Fruit fly (Drosophila melanogaster) whole organism, embryonic: ENCODE measurements around the gene aqz.
A peak's percentile ranks its signal among the peaks of the same experiment; 100 is the strongest.

Source experiments
- Antp ChIP-seq: fragments of 200-800 bp; sonication (Bioruptor generic); optimal IDR thresholded peaks from 3 replicates; lab custom pipeline; 2016; ENCODE audit warnings: missing biosample characterization, missing genetic modification characterization
- Atf3 ChIP-seq: fragments of 200-800 bp; sonication (Bioruptor generic); optimal IDR thresholded peaks from 3 replicates; lab custom pipeline; 2016; ENCODE audit warnings: missing biosample characterization, missing genetic modification characterization
- Bgb ChIP-seq: fragments of 200-800 bp; sonication (Bioruptor generic); IDR thresholded peaks from 2 replicates; pipeline ENCODE4 v1.3.6; 2022; ENCODE audit warnings: missing biosample characterization, missing genetic modification characterization; ENCODE audit not compliant: partially characterized antibody
- CG12391 ChIP-seq: fragments of 200-800 bp; sonication (Bioruptor generic); optimal IDR thresholded peaks from 3 replicates; lab custom pipeline; 2018; ENCODE audit warnings: missing biosample characterization, mild to moderate bottlenecking, missing genetic modification characterization, moderate library complexity
- CG16815 ChIP-seq: fragments of 200-800 bp; sonication (Bioruptor generic); optimal IDR thresholded peaks from 3 replicates; lab custom pipeline; 2017; ENCODE audit warnings: missing biosample characterization, mild to moderate bottlenecking, missing genetic modification characterization
- CG16863 ChIP-seq: fragments of 200-800 bp; sonication (Bioruptor generic); optimal IDR thresholded peaks from 3 replicates; lab custom pipeline; 2016; ENCODE audit warnings: missing biosample characterization, missing genetic modification characterization
- CG17328 ChIP-seq: fragments of 200-800 bp; sonication (Bioruptor generic); IDR thresholded peaks from 2 replicates; pipeline ENCODE4 v1.3.6; 2022; ENCODE audit warnings: missing biosample characterization, missing genetic modification characterization
- CG17612 ChIP-seq: fragments of 200-800 bp; sonication (Bioruptor generic); IDR thresholded peaks from 2 replicates; pipeline ENCODE4 v1.3.6; 2022; ENCODE audit warnings: missing biosample characterization, missing genetic modification characterization
- CG18599 ChIP-seq: fragments of 200-800 bp; sonication (Bioruptor generic); optimal IDR thresholded peaks from 3 replicates; lab custom pipeline; 2017; ENCODE audit warnings: missing biosample characterization, missing genetic modification characterization, mild to moderate bottlenecking, moderate library complexity, missing genetic modification reagents
- CG18619 ChIP-seq: fragments of 200-800 bp; sonication (Bioruptor generic); optimal IDR thresholded peaks from 3 replicates; lab custom pipeline; 2017; ENCODE audit warnings: missing biosample characterization, mild to moderate bottlenecking, missing genetic modification characterization
- CG30020 ChIP-seq: fragments of 200-800 bp; optimal IDR thresholded peaks from 2 replicates; lab custom pipeline; 2019; ENCODE audit warnings: missing biosample characterization, mild to moderate bottlenecking, missing genetic modification characterization, moderate library complexity
- CG4617 ChIP-seq: fragments of 200-800 bp; sonication (Bioruptor generic); optimal IDR thresholded peaks from 3 replicates; lab custom pipeline; 2016; ENCODE audit warnings: missing biosample characterization, missing genetic modification characterization, borderline replicate concordance
- CG6272 ChIP-seq: fragments of 200-800 bp; sonication (Bioruptor generic); IDR thresholded peaks from 2 replicates; pipeline ENCODE4 v1.3.6; 2022; ENCODE audit warnings: missing biosample characterization, missing genetic modification characterization
- CG6654 ChIP-seq: fragments of 200-800 bp; sonication (Bioruptor generic); optimal IDR thresholded peaks from 2 replicates; lab custom pipeline; 2017; ENCODE audit warnings: missing biosample characterization, mild to moderate bottlenecking, missing genetic modification characterization
- CG6689 ChIP-seq: fragments of 200-800 bp; sonication (Bioruptor generic); IDR thresholded peaks from 2 replicates; pipeline ENCODE4 v1.3.6; 2022; ENCODE audit warnings: missing biosample characterization, missing genetic modification characterization
- Dfd ChIP-seq, 2 experiments: fragments of >200 bp; optimal IDR thresholded peaks; 2 replicates each; lab custom pipeline; 2017; ENCODE audit warnings: missing biosample characterization in 2 of 2, missing genetic modification characterization in 2 of 2
- Dll ChIP-seq: fragments of 200-800 bp; sonication (Bioruptor generic); IDR thresholded peaks from 4 replicates; pipeline ENCODE4 v1.3.6; 2022; ENCODE audit warnings: missing biosample characterization, missing genetic modification characterization; ENCODE audit not compliant: partially characterized antibody
- Drgx ChIP-seq: fragments of 200-800 bp; sonication (Bioruptor generic); IDR thresholded peaks from 2 replicates; pipeline ENCODE4 v1.3.6; 2022; ENCODE audit warnings: missing biosample characterization, missing genetic modification characterization
- Ets97D ChIP-seq: fragments of 200-800 bp; sonication (Bioruptor generic); optimal IDR thresholded peaks from 3 replicates; lab custom pipeline; 2016; ENCODE audit warnings: missing biosample characterization, missing genetic modification characterization
- HHEX ChIP-seq: fragments of 200-800 bp; sonication (Bioruptor generic); optimal IDR thresholded peaks from 3 replicates; lab custom pipeline; 2017; ENCODE audit warnings: missing biosample characterization, mild to moderate bottlenecking, missing genetic modification characterization, missing genetic modification reagents
- HLHmδ ChIP-seq: fragments of 200-800 bp; sonication (Bioruptor generic); optimal IDR thresholded peaks from 2 replicates; lab custom pipeline; 2018; ENCODE audit warnings: missing biosample characterization, mild to moderate bottlenecking, missing genetic modification characterization, moderate library complexity
- Jarid2 ChIP-seq: fragments of 200-800 bp; sonication (Bioruptor generic); optimal IDR thresholded peaks from 3 replicates; lab custom pipeline; 2017; ENCODE audit warnings: mild to moderate bottlenecking, missing biosample characterization, missing genetic modification reagents, missing genetic modification characterization
- Sin3A ChIP-seq: fragments of >200 bp; optimal IDR thresholded peaks from 2 replicates; lab custom pipeline; 2018
- amos ChIP-seq: fragments of 200-800 bp; sonication (Bioruptor generic); IDR thresholded peaks from 2 replicates; pipeline ENCODE4 v1.3.6; 2022; ENCODE audit warnings: missing biosample characterization, missing genetic modification characterization; ENCODE audit not compliant: partially characterized antibody
- bigmax ChIP-seq: fragments of 200-800 bp; sonication (Bioruptor generic); optimal IDR thresholded peaks from 2 replicates; lab custom pipeline; 2018; ENCODE audit warnings: missing biosample characterization, mild to moderate bottlenecking, missing genetic modification characterization
- bsh ChIP-seq, 2 experiments: fragments of 200-800 bp; sonication (Bioruptor generic); optimal IDR thresholded peaks; 2 replicates each; lab custom pipeline; 2017 to 2018; ENCODE audit warnings: mild to moderate bottlenecking in 2 of 2, missing biosample characterization in 2 of 2, missing genetic modification characterization in 2 of 2, moderate library complexity in 1 of 2
- chn ChIP-seq: fragments of 200-800 bp; sonication (Bioruptor generic); optimal IDR thresholded peaks from 2 replicates; lab custom pipeline; 2016; ENCODE audit warnings: missing biosample characterization, missing genetic modification characterization
- grau ChIP-seq: fragments of 200-800 bp; optimal IDR thresholded peaks from 3 replicates; lab custom pipeline; 2019; ENCODE audit warnings: missing biosample characterization, mild to moderate bottlenecking, missing genetic modification characterization, moderate library complexity
- gt ChIP-seq: fragments of 200-800 bp; sonication (Bioruptor generic); IDR thresholded peaks from 2 replicates; pipeline ENCODE4 v1.3.6; 2022; ENCODE audit warnings: missing biosample characterization, missing genetic modification characterization
- inv ChIP-seq: fragments of 200-800 bp; sonication (Bioruptor generic); IDR thresholded peaks from 2 replicates; pipeline ENCODE4 v1.3.6; 2022; ENCODE audit warnings: missing biosample characterization, missing genetic modification characterization; ENCODE audit not compliant: partially characterized antibody
- luna ChIP-seq: fragments of 200-800 bp; sonication (Bioruptor generic); optimal IDR thresholded peaks from 2 replicates; lab custom pipeline; 2016; ENCODE audit warnings: missing biosample characterization, missing genetic modification characterization
- sens ChIP-seq: fragments of 200-800 bp; sonication (Bioruptor generic); peaks from one replicate; lab custom pipeline; 2016; ENCODE audit warnings: missing biosample characterization, missing genetic modification characterization
- sens-2 ChIP-seq: fragments of 200-800 bp; sonication (Bioruptor generic); IDR thresholded peaks from 2 replicates; pipeline ENCODE4 v1.3.6; 2022; ENCODE audit warnings: missing biosample characterization, missing genetic modification characterization
- sisA ChIP-seq: fragments of 200-800 bp; sonication (Bioruptor generic); IDR thresholded peaks from 2 replicates; pipeline ENCODE4 v1.3.6; 2022; ENCODE audit warnings: missing biosample characterization, missing genetic modification characterization
- sob ChIP-seq: fragments of 200-800 bp; sonication (Bioruptor generic); IDR thresholded peaks from 2 replicates; pipeline ENCODE4 v1.3.6; 2022; ENCODE audit warnings: missing biosample characterization, missing genetic modification characterization
- sqz ChIP-seq: fragments of 200-800 bp; sonication (Bioruptor generic); optimal IDR thresholded peaks from 3 replicates; lab custom pipeline; 2018; ENCODE audit warnings: missing biosample characterization, mild to moderate bottlenecking, missing genetic modification characterization
- stwl ChIP-seq: fragments of 200-800 bp; sonication (Bioruptor generic); optimal IDR thresholded peaks from 3 replicates; lab custom pipeline; 2018; ENCODE audit warnings: missing biosample characterization, mild to moderate bottlenecking, missing genetic modification characterization, moderate library complexity
- sug ChIP-seq: fragments of 200-800 bp; optimal IDR thresholded peaks from 2 replicates; lab custom pipeline; 2019; ENCODE audit warnings: missing biosample characterization, mild to moderate bottlenecking, missing genetic modification characterization, moderate library complexity
- trh ChIP-seq: fragments of 200-800 bp; sonication (Bioruptor generic); optimal IDR thresholded peaks from 2 replicates; lab custom pipeline; 2016; ENCODE audit warnings: missing biosample characterization, missing genetic modification characterization
- unc-4 ChIP-seq: fragments of 200-800 bp; sonication (Bioruptor generic); IDR thresholded peaks from 2 replicates; pipeline ENCODE4 v1.3.6; 2022; ENCODE audit warnings: missing biosample characterization, missing genetic modification characterization; ENCODE audit not compliant: partially characterized antibody
- wdn ChIP-seq: fragments of 200-800 bp; sonication (Bioruptor generic); IDR thresholded peaks from 2 replicates; pipeline ENCODE4 v1.3.6; 2022; ENCODE audit warnings: missing biosample characterization, missing genetic modification characterization
- zf30C ChIP-seq: fragments of 200-800 bp; sonication (Bioruptor generic); optimal IDR thresholded peaks from 3 replicates; lab custom pipeline; 2018; ENCODE audit warnings: missing biosample characterization, mild to moderate bottlenecking, missing genetic modification characterization
- zfh2 ChIP-seq: fragments of 200-800 bp; sonication (Bioruptor generic); optimal IDR thresholded peaks from 2 replicates; lab custom pipeline; 2016; ENCODE audit warnings: missing biosample characterization, missing genetic modification characterization

aqz gene

DNA sequence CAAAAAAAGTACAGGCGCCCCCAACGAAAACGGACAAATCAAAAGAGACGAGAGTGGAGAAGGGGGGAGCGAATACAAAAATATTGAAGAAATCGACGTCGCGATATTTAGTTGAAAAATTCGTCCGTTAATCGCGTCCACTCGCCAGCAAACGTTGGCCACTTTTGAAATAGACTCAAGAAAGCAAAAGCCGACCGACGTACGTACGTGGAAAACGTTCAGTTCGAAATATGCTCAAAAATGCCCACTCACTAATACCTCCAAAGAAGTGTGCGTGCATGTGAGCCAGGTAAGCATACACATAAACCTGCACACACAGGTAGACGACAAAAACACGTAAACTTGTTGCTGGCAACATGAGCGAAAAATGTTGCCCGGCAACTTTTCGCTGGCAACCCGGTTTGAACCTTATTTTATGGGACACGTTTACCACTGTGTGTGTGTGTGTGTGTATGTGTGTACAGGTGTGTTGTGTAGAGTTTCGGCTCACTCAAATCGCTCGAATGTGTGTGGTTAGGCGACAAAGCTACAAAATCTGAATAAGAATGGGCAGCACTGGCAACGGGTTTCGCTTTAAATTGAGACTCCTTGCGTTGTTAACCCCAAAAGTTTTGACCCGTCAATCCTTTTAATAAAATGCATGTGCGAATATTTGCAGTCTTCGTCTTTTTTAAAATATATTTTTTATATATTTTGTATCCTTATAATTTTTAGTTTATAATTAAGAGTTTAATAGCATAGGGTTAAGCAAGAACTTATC lies 37.2 kb upstream of the aqz start (continued):
- peak; percentile 51 for TF ChIP-seq Bgb (GFP tag; lab: Robert Waterston, UW)
- TF ChIP-seq sob (GFP tag; lab: Robert Waterston, UW) = peak; percentile 38; the same call in 1 of the 2 replicates
- no peak for TF ChIP-seq wdn (GFP tag; lab: Robert Waterston, UW)
- TF ChIP-seq amos (GFP tag; lab: Robert Waterston, UW) = no peak
- no peak for TF ChIP-seq gt
- no peak for TF ChIP-seq HHEX (GFP tag; lab: Kevin White, UChicago)
- peak; percentile 50 for TF ChIP-seq Drgx
- TF ChIP-seq Ets97D = no peak
- TF ChIP-seq sens-2 (GFP tag; lab: Robert Waterston, UW) = no peak
- no peak for TF ChIP-seq CG16815 (GFP tag; lab: Kevin White, UChicago)
- no peak for TF ChIP-seq CG18619 (GFP tag; lab: Kevin White, UChicago)
- no peak for TF ChIP-seq luna (GFP tag; lab: Kevin White, UChicago)
- TF ChIP-seq CG17612 = no peak
- TF ChIP-seq stwl (tag; lab: Kevin White, UChicago) = peak; percentile 38
- no peak for TF ChIP-seq Atf3 (GFP tag; lab: Kevin White, UChicago)
- TF ChIP-seq sug = no peak
- peak; percentile 64 for TF ChIP-seq Jarid2
- TF ChIP-seq Dfd (GFP tag; optimal IDR thresholded peaks at IDR 0.05; lab: Kevin White, UChicago) = no peak
- no peak for TF ChIP-seq Antp (GFP tag; lab: Kevin White, UChicago)
- no peak for TF ChIP-seq CG17328 (GFP tag; lab: Robert Waterston, UW)
- no peak for TF ChIP-seq CG30020
- TF ChIP-seq CG6272 (GFP tag; lab: Robert Waterston, UW) = no peak
- no peak for TF ChIP-seq CG12391 (tag; lab: Kevin White, UChicago)
- TF ChIP-seq sens (GFP tag; lab: Kevin White, UChicago) = peak; percentile 85
- peak; percentile 39 for TF ChIP-seq sqz (GFP tag; lab: Kevin White, UChicago)
- TF ChIP-seq bsh (GFP tag; optimal IDR thresholded peaks at IDR 0.05; lab: Kevin White, UChicago) = peak in 1 of 2 experiments; percentile 31
- TF ChIP-seq trh = no peak
- no peak for TF ChIP-seq zfh2 (GFP tag; lab: Kevin White, UChicago)
- no peak for TF ChIP-seq HLHmδ (GFP tag; lab: Kevin White, UChicago)
- TF ChIP-seq grau (tag; lab: Kevin White, UChicago) = peak; percentile 72
- TF ChIP-seq inv (GFP tag; lab: Robert Waterston, UW) = peak; percentile 29; the same call in 1 of the 2 replicates
- TF ChIP-seq unc-4 (GFP tag; lab: Robert Waterston, UW) = no peak
- TF ChIP-seq Dll = 0 out of 4 replicates have a peak, but pooled peaks have one; percentile 41
- TF ChIP-seq Sin3A (lab: Kevin White, UChicago) = no peak
- TF ChIP-seq chn (GFP tag; lab: Kevin White, UChicago) = no peak
- peak; percentile 57 for TF ChIP-seq bigmax
- no peak for TF ChIP-seq CG6689 (GFP tag; lab: Robert Waterston, UW)
- no peak for TF ChIP-seq CG6654
- TF ChIP-seq zf30C = no peak
- no peak for TF ChIP-seq sisA (GFP tag; lab: Robert Waterston, UW)
- no peak for TF ChIP-seq CG16863 (GFP tag; lab: Kevin White, UChicago)
- TF ChIP-seq CG4617 (GFP tag; lab: Kevin White, UChicago) = no peak
- no peak for TF ChIP-seq CG18599 (GFP tag; lab: Kevin White, UChicago)
